Worm (Caenorhabditis elegans) whole organism, late embryonic: ENCODE data around the gene F21C10.7.

Experiments used
- C08G9.2 ChIP-seq: sonication (generic microtip); optimal IDR thresholded peaks from 2 replicates; lab custom pipeline; 2016; ENCODE audit warnings: mild to moderate bottlenecking, missing genetic modification characterization, moderate library complexity, missing compliant biosample characterization
- C38D4.7 ChIP-seq: fragments of 200-800 bp; sonication (Bioruptor generic); optimal IDR thresholded peaks from 2 replicates; lab custom pipeline; 2018; ENCODE audit warnings: mild to moderate bottlenecking, missing genetic modification characterization, moderate library complexity, missing compliant biosample characterization
- ceh-9 ChIP-seq: sonication (generic microtip); optimal IDR thresholded peaks from 2 replicates; lab custom pipeline; 2016; ENCODE audit warnings: mild to moderate bottlenecking, missing genetic modification characterization, inconsistent platforms, missing compliant biosample characterization
- dmd-4 ChIP-seq: sonication (generic microtip); optimal IDR thresholded peaks from 2 replicates; lab custom pipeline; 2016; ENCODE audit warnings: borderline replicate concordance, missing genetic modification characterization, missing compliant biosample characterization
- elt-2 ChIP-seq: sonication (generic microtip); optimal IDR thresholded peaks from 2 replicates; lab custom pipeline; 2016; ENCODE audit warnings: missing genetic modification reagents, missing genetic modification characterization, missing compliant biosample characterization
- fax-1 ChIP-seq: sonication (generic microtip); optimal IDR thresholded peaks from 2 replicates; lab custom pipeline; 2016; ENCODE audit warnings: missing genotype, missing genetic modification characterization, missing compliant biosample characterization
- fkh-10 ChIP-seq: fragments of 150-350 bp; optimal IDR thresholded peaks from 2 replicates; lab custom pipeline; 2014; ENCODE audit warnings: missing biosample characterization, missing genetic modification reagents, missing genetic modification characterization
- hlh-15 ChIP-seq: sonication (generic microtip); optimal IDR thresholded peaks from 2 replicates; lab custom pipeline; 2016; ENCODE audit warnings: missing genetic modification characterization, missing compliant biosample characterization
- hlh-6 ChIP-seq: sonication (generic microtip); optimal IDR thresholded peaks from 2 replicates; lab custom pipeline; 2016; ENCODE audit warnings: missing genotype, missing genetic modification characterization, missing compliant biosample characterization
- nhr-11 ChIP-seq: fragments of 150-350 bp; optimal IDR thresholded peaks from 2 replicates; lab custom pipeline; 2014; ENCODE audit warnings: missing biosample characterization, missing genetic modification characterization
- rnt-1 ChIP-seq: sonication (generic microtip); optimal IDR thresholded peaks from 2 replicates; lab custom pipeline; 2016; ENCODE audit warnings: missing genetic modification characterization, missing compliant biosample characterization
- tbx-2 ChIP-seq: sonication (generic microtip); optimal IDR thresholded peaks from 2 replicates; lab custom pipeline; 2016; ENCODE audit warnings: missing genetic modification characterization, missing compliant biosample characterization
- tbx-7 ChIP-seq: sonication (generic microtip); optimal IDR thresholded peaks from 2 replicates; lab custom pipeline; 2016; ENCODE audit warnings: missing genotype, missing genetic modification characterization, missing compliant biosample characterization
- unc-55 ChIP-seq: sonication (generic microtip); optimal IDR thresholded peaks from 2 replicates; lab custom pipeline; 2017; ENCODE audit warnings: missing biosample characterization, missing genetic modification reagents, missing genetic modification characterization

ce11 chrV:9096674-9097073 is 15.9 kb upstream of the F21C10.7 start:
- no peak for TF ChIP-seq hlh-15
- no peak for TF ChIP-seq C38D4.7 (GFP tag; lab: Kevin White, UChicago)
- TF ChIP-seq nhr-11 (tag; lab: Kevin White, UChicago) = no peak
- TF ChIP-seq ceh-9 (tag; lab: Kevin White, UChicago) = no peak
- no peak for TF ChIP-seq unc-55
- TF ChIP-seq tbx-7 (tag; lab: Kevin White, UChicago) = no peak
- TF ChIP-seq tbx-2 (tag; lab: Kevin White, UChicago) = no peak
- TF ChIP-seq rnt-1 (tag; lab: Kevin White, UChicago) = no peak
- TF ChIP-seq fkh-10 (GFP tag; lab: Kevin White, UChicago) = no peak
- no peak for TF ChIP-seq fax-1 (tag; lab: Kevin White, UChicago)
- no peak for TF ChIP-seq dmd-4 (tag; lab: Kevin White, UChicago)
- no peak for TF ChIP-seq hlh-6 (tag; lab: Kevin White, UChicago)
- no peak for TF ChIP-seq C08G9.2 (tag; lab: Kevin White, UChicago)
- TF ChIP-seq elt-2 (tag; lab: Kevin White, UChicago) = no peak
